Fruit fly (Drosophila melanogaster) whole organism, embryonic: ENCODE measurements around the gene Abi.

ENCODE experiments used
- CG12299 ChIP-seq: fragments of 200-800 bp; sonication (Bioruptor generic); optimal IDR thresholded peaks from 2 replicates; lab custom pipeline; 2018; ENCODE audit warnings: missing biosample characterization, mild to moderate bottlenecking, missing genetic modification characterization
- CG16779 ChIP-seq: fragments of 200-800 bp; sonication (Bioruptor generic); IDR thresholded peaks from 2 replicates; pipeline ENCODE4 v1.3.6; 2022; ENCODE audit warnings: missing biosample characterization, missing genetic modification characterization
- Pdp1 ChIP-seq, 2 experiments: fragments of 200-800 bp; sonication (Bioruptor generic); optimal IDR thresholded peaks; 3 replicates each; lab custom pipeline; 2016; ENCODE audit warnings: missing biosample characterization in 2 of 2, missing genetic modification characterization in 2 of 2, mild to moderate bottlenecking in 1 of 2, moderate library complexity in 1 of 2
- crc ChIP-seq: fragments of 200-800 bp; sonication (Bioruptor generic); optimal IDR thresholded peaks from 2 replicates; lab custom pipeline; 2016; ENCODE audit warnings: missing biosample characterization, missing genetic modification characterization
- kni ChIP-seq: fragments of 200-800 bp; sonication (Bioruptor generic); optimal IDR thresholded peaks from 3 replicates; lab custom pipeline; 2017; ENCODE audit warnings: mild to moderate bottlenecking, missing biosample characterization, missing genetic modification reagents, missing genetic modification characterization
- lmd ChIP-seq: fragments of 200-800 bp; sonication (Bioruptor generic); IDR thresholded peaks from 2 replicates; pipeline ENCODE4 v1.3.6; 2022; ENCODE audit warnings: missing biosample characterization, missing genetic modification characterization

DNA sequence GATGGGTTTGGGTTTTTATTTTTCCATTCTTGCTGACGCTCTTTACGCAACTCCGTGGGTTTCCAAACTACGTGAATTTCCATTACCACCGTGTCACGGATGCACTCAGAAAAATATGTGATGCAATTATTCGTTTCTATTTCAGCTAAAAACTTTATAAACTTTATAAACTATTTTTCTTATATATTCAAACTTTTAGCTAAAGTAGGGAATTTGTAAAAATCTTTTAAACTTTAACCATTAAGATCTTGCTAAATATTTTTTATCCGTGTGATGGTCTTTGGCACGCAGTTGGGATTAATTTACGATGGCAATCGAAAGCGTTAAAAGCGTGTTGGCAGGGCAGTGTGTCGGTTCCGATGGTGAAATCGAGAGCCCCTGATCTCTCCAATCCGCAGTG is 26.8 kb downstream of the Abi start:
- peak; percentile 60 for TF ChIP-seq lmd (GFP tag; lab: Robert Waterston, UW)
- TF ChIP-seq crc (GFP tag; lab: Kevin White, UChicago) = no peak
- peak; percentile 8 to 24 for TF ChIP-seq Pdp1 (GFP tag; optimal IDR thresholded peaks at IDR 0.05; lab: Kevin White, UChicago)
- no peak for TF ChIP-seq CG16779 (GFP tag; lab: Robert Waterston, UW)
- TF ChIP-seq CG12299 (tag; lab: Kevin White, UChicago) = no peak
- no peak for TF ChIP-seq kni (GFP tag; lab: Kevin White, UChicago)
